Worm (Caenorhabditis elegans): ENCODE measurements around the gene rrc-1.

ce11 chrX:9850258-9850657 lies 19.2 kb upstream of the rrc-1 start, which contains the start of gene lec-8:
- no peak for TF ChIP-seq nhr-237 (tag; optimal IDR thresholded peaks at IDR 0.05)
- no peak for TF ChIP-seq lsy-2 (tag; optimal IDR thresholded peaks at IDR 0.05)
- TF ChIP-seq ceh-82 (tag; optimal IDR thresholded peaks at IDR 0.05): no peak
- TF ChIP-seq nhr-10 (tag; optimal IDR thresholded peaks at IDR 0.05): no peak

All from whole organism, L4 larva.